Worm (Caenorhabditis elegans) whole organism, L2 larva: Measurements from ENCODE around the gene F38B6.2.

Source experiments
- C34F6.9 ChIP-seq: fragments of 150-350 bp; optimal IDR thresholded peaks from 2 replicates; lab custom pipeline; 2014; ENCODE audit warnings: missing biosample characterization, missing genetic modification characterization
- alr-1 ChIP-seq: fragments of 150-350 bp; optimal IDR thresholded peaks from 2 replicates; lab custom pipeline; 2014; ENCODE audit warnings: missing biosample characterization, missing genetic modification characterization
- lsy-2 ChIP-seq, 2 experiments: fragments of 150-350 bp in 1 of 2; sonication (generic microtip) in 1 of 2; optimal IDR thresholded peaks; 2 replicates each; lab custom pipeline; 2014 to 2017; ENCODE audit warnings: missing biosample characterization in 2 of 2, missing genetic modification characterization in 2 of 2
- nhr-11 ChIP-seq: fragments of 150-350 bp; optimal IDR thresholded peaks from 2 replicates; lab custom pipeline; 2014; ENCODE audit warnings: missing biosample characterization, missing genetic modification characterization
- nhr-25 ChIP-seq: fragments of 150-350 bp; sonication (generic microtip); optimal IDR thresholded peaks from 3 replicates; lab custom pipeline; 2014; ENCODE audit warnings: missing biosample characterization, missing genetic modification characterization
- peb-1 ChIP-seq: fragments of 150-350 bp; optimal IDR thresholded peaks from 2 replicates; lab custom pipeline; 2014; ENCODE audit warnings: missing biosample characterization, missing genetic modification characterization
- snpc-4 ChIP-seq: fragments of 150-350 bp; optimal IDR thresholded peaks from 2 replicates; lab custom pipeline; 2014; ENCODE audit warnings: missing biosample characterization, missing genetic modification characterization
- unc-39 ChIP-seq: fragments of 150-350 bp; optimal IDR thresholded peaks from 2 replicates; lab custom pipeline; 2014; ENCODE audit warnings: missing biosample characterization, missing genetic modification characterization

- TF ChIP-seq nhr-25 (peak; percentile 2), C34F6.9 (tag; lab: Kevin White, UChicago) (no peak), lsy-2 (tag; optimal IDR thresholded peaks at IDR 0.05; lab: Kevin White, UChicago) (no peak), peb-1 (tag; lab: Kevin White, UChicago) (no peak), alr-1 (tag; lab: Kevin White, UChicago) (no peak), snpc-4 (tag; lab: Kevin White, UChicago) (no peak), unc-39 (no peak), nhr-11 (tag; lab: Kevin White, UChicago) (no peak)
Measured at ce11 chrX:6649573-6649972, 48.8 kb upstream of the F38B6.2 start.
